Worm (Caenorhabditis elegans) whole organism, L2 larva: ENCODE measurements around the gene ugt-32.

ENCODE experiments used
- C34F6.9 ChIP-seq: fragments of 150-350 bp; optimal IDR thresholded peaks from 2 replicates; lab custom pipeline; 2014; ENCODE audit warnings: missing biosample characterization, missing genetic modification characterization
- F13H6.1 ChIP-seq: sonication (generic microtip); optimal IDR thresholded peaks from 2 replicates; lab custom pipeline; 2016; ENCODE audit warnings: missing genetic modification characterization, missing compliant biosample characterization
- R02D3.7 ChIP-seq: fragments of 150-350 bp; optimal IDR thresholded peaks from 2 replicates; lab custom pipeline; 2014; ENCODE audit warnings: missing biosample characterization, missing genetic modification characterization
- Y55F3AM.14 ChIP-seq: fragments of 200-800 bp; sonication (Bioruptor generic); optimal IDR thresholded peaks from 2 replicates; lab custom pipeline; 2018; ENCODE audit warnings: mild to moderate bottlenecking, missing genetic modification characterization, missing compliant biosample characterization
- ZK546.5 ChIP-seq: sonication (generic microtip); optimal IDR thresholded peaks from 2 replicates; lab custom pipeline; 2017; ENCODE audit warnings: missing biosample characterization, missing genetic modification characterization
- ama-1 ChIP-seq: fragments of 150-350 bp; optimal IDR thresholded peaks from 2 replicates; lab custom pipeline; 2018; ENCODE audit warnings: inconsistent platforms
- blmp-1 ChIP-seq: sonication (generic microtip); optimal IDR thresholded peaks from 2 replicates; lab custom pipeline; 2017; ENCODE audit warnings: missing genetic modification characterization, mild to moderate bottlenecking, missing compliant biosample characterization, antibody characterized with exemption, moderate library complexity; ENCODE audit not compliant: insufficient read depth
- ceh-82 ChIP-seq: fragments of 150-350 bp; optimal IDR thresholded peaks from 2 replicates; lab custom pipeline; 2014; ENCODE audit warnings: missing biosample characterization, missing genetic modification characterization
- dmd-4 ChIP-seq: sonication (generic microtip); optimal IDR thresholded peaks from 2 replicates; lab custom pipeline; 2017; ENCODE audit warnings: missing biosample characterization, missing genetic modification characterization
- egl-27 ChIP-seq: sonication (generic microtip); optimal IDR thresholded peaks from 3 replicates; lab custom pipeline; 2017; ENCODE audit warnings: missing biosample characterization, missing genetic modification reagents, missing genetic modification characterization
- elt-3 ChIP-seq: sonication (generic microtip); optimal IDR thresholded peaks from 2 replicates; lab custom pipeline; 2017; ENCODE audit warnings: missing biosample characterization, missing genetic modification characterization
- fos-1 ChIP-seq: fragments of 150-350 bp; optimal IDR thresholded peaks from 2 replicates; lab custom pipeline; 2014; ENCODE audit warnings: missing biosample characterization, missing genetic modification characterization
- gmeb-1 ChIP-seq: fragments of 150-350 bp; optimal IDR thresholded peaks from 2 replicates; lab custom pipeline; 2014; ENCODE audit warnings: missing biosample characterization, missing genetic modification characterization
- lin-11 ChIP-seq: fragments of 150-350 bp; sonication (generic microtip); optimal IDR thresholded peaks from 2 replicates; lab custom pipeline; 2014; ENCODE audit warnings: missing biosample characterization, missing genetic modification characterization, inconsistent platforms, mixed read lengths
- lin-39 ChIP-seq: fragments of 150-350 bp; optimal IDR thresholded peaks from 2 replicates; lab custom pipeline; 2014; ENCODE audit warnings: missing biosample characterization, missing genetic modification reagents, missing genetic modification characterization
- lsy-2 ChIP-seq, 2 experiments: fragments of 150-350 bp in 1 of 2; sonication (generic microtip) in 1 of 2; optimal IDR thresholded peaks; 2 replicates each; lab custom pipeline; 2014 to 2017; ENCODE audit warnings: missing biosample characterization in 2 of 2, missing genetic modification characterization in 2 of 2
- mbf-1 ChIP-seq: sonication (generic microtip); optimal IDR thresholded peaks from 2 replicates; lab custom pipeline; 2017; ENCODE audit warnings: missing biosample characterization, missing genetic modification characterization
- mdl-1 ChIP-seq, 2 experiments: fragments of 150-350 bp in 1 of 2; sonication (generic microtip) in 1 of 2; optimal IDR thresholded peaks; 2 replicates each; lab custom pipeline; 2017; ENCODE audit warnings: missing biosample characterization in 2 of 2, missing genetic modification characterization in 2 of 2
- nhr-10 ChIP-seq: sonication (generic microtip); optimal IDR thresholded peaks from 2 replicates; lab custom pipeline; 2017; ENCODE audit warnings: missing biosample characterization, missing genetic modification characterization
- nhr-11 ChIP-seq: fragments of 150-350 bp; optimal IDR thresholded peaks from 2 replicates; lab custom pipeline; 2014; ENCODE audit warnings: missing biosample characterization, missing genetic modification characterization
- nhr-129 ChIP-seq: fragments of 150-350 bp; optimal IDR thresholded peaks from 2 replicates; lab custom pipeline; 2014; ENCODE audit warnings: missing biosample characterization, missing genetic modification characterization
- nhr-237 ChIP-seq: fragments of 150-350 bp; optimal IDR thresholded peaks from 2 replicates; lab custom pipeline; 2014; ENCODE audit warnings: missing biosample characterization, missing genetic modification characterization
- nhr-25 ChIP-seq: fragments of 150-350 bp; sonication (generic microtip); optimal IDR thresholded peaks from 3 replicates; lab custom pipeline; 2014; ENCODE audit warnings: missing biosample characterization, missing genetic modification characterization
- peb-1 ChIP-seq: fragments of 150-350 bp; optimal IDR thresholded peaks from 2 replicates; lab custom pipeline; 2014; ENCODE audit warnings: missing biosample characterization, missing genetic modification characterization
- sem-4 ChIP-seq: fragments of 150-350 bp; optimal IDR thresholded peaks from 2 replicates; lab custom pipeline; 2014; ENCODE audit warnings: missing biosample characterization, missing genetic modification reagents, missing genetic modification characterization
- sma-3 ChIP-seq: sonication (generic microtip); optimal IDR thresholded peaks from 2 replicates; lab custom pipeline; 2016; ENCODE audit warnings: missing genetic modification reagents, missing genetic modification characterization, missing compliant biosample characterization
- sma-9 ChIP-seq, 2 experiments: fragments of 150-350 bp in 1 of 2; sonication (generic microtip) in 1 of 2; optimal IDR thresholded peaks; 2 replicates each; lab custom pipeline; 2014 to 2016; ENCODE audit warnings: missing genetic modification characterization in 2 of 2, mild to moderate bottlenecking in 1 of 2, missing biosample characterization in 1 of 2, missing compliant biosample characterization in 1 of 2, missing genetic modification reagents in 1 of 2, moderate library complexity in 1 of 2
- snpc-4 ChIP-seq: fragments of 150-350 bp; optimal IDR thresholded peaks from 2 replicates; lab custom pipeline; 2014; ENCODE audit warnings: missing biosample characterization, missing genetic modification characterization
- unc-39 ChIP-seq: fragments of 150-350 bp; optimal IDR thresholded peaks from 2 replicates; lab custom pipeline; 2014; ENCODE audit warnings: missing biosample characterization, missing genetic modification characterization
- unc-55 ChIP-seq: fragments of 150-350 bp; sonication (generic microtip); optimal IDR thresholded peaks from 3 replicates; lab custom pipeline; 2014; ENCODE audit warnings: missing biosample characterization, missing genetic modification reagents, missing genetic modification characterization
- zag-1 ChIP-seq: fragments of 150-350 bp; optimal IDR thresholded peaks from 2 replicates; lab custom pipeline; 2014; ENCODE audit warnings: missing biosample characterization, missing genetic modification characterization
- ztf-1 ChIP-seq: fragments of 200-800 bp; sonication (Bioruptor generic); conservative IDR thresholded peaks from 2 replicates; pipeline ENCODE4 v1.3.6; 2022; ENCODE audit warnings: missing genetic modification characterization, missing compliant biosample characterization
- ztf-11 ChIP-seq: sonication (generic microtip); optimal IDR thresholded peaks from 2 replicates; lab custom pipeline; 2017; ENCODE audit warnings: missing biosample characterization, missing genetic modification characterization
- ztf-4 ChIP-seq: fragments of 150-350 bp; optimal IDR thresholded peaks from 2 replicates; lab custom pipeline; 2014; ENCODE audit warnings: missing biosample characterization, missing genetic modification characterization

Gene ugt-32

ce11 chrV:3805499-3805898 is 38.3 kb downstream of the ugt-32 start, which contains the start of gene R08F11.4:
TSS of gene R08F11.4 (minus strand) at chrV:3805527.
- TF ChIP-seq nhr-11 (tag; lab: Kevin White, UChicago), result no peak
- TF ChIP-seq lin-39 (tag; lab: Kevin White, UChicago), result no peak
- no peak for TF ChIP-seq sem-4
- TF ChIP-seq ztf-4 (tag; lab: Kevin White, UChicago), result no peak
- no peak for TF ChIP-seq C34F6.9 (tag; lab: Kevin White, UChicago)
- no peak for TF ChIP-seq blmp-1 (tag; lab: Kevin White, UChicago)
- TF ChIP-seq unc-39 (tag; lab: Kevin White, UChicago), result no peak
- TF ChIP-seq unc-55 (GFP tag; lab: Kevin White, UChicago), result no peak
- no peak for TF ChIP-seq egl-27
- TF ChIP-seq mdl-1 (tag; optimal IDR thresholded peaks at IDR 0.05; lab: Kevin White, UChicago), result no peak
- peak; percentile 5 for TF ChIP-seq fos-1 (tag; lab: Kevin White, UChicago)
- no peak for TF ChIP-seq elt-3 (tag; lab: Kevin White, UChicago)
- TF ChIP-seq nhr-129 (tag; lab: Kevin White, UChicago), result peak; percentile 98
- TF ChIP-seq zag-1, result no peak
- TF ChIP-seq mbf-1 (tag; lab: Kevin White, UChicago), result no peak
- TF ChIP-seq ztf-11, result no peak
- TF ChIP-seq, all 48 proteins: peak for 2

- peak; percentile 71 for TF ChIP-seq sma-9 (GFP tag; optimal IDR thresholded peaks at IDR 0.05; lab: Kevin White, UChicago)
- no peak for TF ChIP-seq sma-9 (tag; optimal IDR thresholded peaks at IDR 0.05; lab: Kevin White, UChicago)
- TF ChIP-seq ceh-82 (tag; lab: Kevin White, UChicago), result no peak
- no peak for TF ChIP-seq snpc-4 (tag; lab: Kevin White, UChicago)
- peak; percentile 49 for TF ChIP-seq C34F6.9 (tag; lab: Kevin White, UChicago)
- peak; percentile 95 for TF ChIP-seq nhr-129 (tag; lab: Kevin White, UChicago)
- no peak for TF ChIP-seq egl-27
- TF ChIP-seq fos-1 (tag; lab: Kevin White, UChicago), result peak; percentile 51
- no peak for TF ChIP-seq nhr-10 (tag; lab: Kevin White, UChicago)
- no peak for TF ChIP-seq ama-1 (lab: Kevin White, UChicago)
- TF ChIP-seq unc-55 (GFP tag; lab: Kevin White, UChicago), result peak; percentile 52
- no peak for TF ChIP-seq ztf-4 (tag; lab: Kevin White, UChicago)
- no peak for TF ChIP-seq mbf-1 (tag; lab: Kevin White, UChicago)
- no peak for TF ChIP-seq lsy-2 (tag; optimal IDR thresholded peaks at IDR 0.05; lab: Kevin White, UChicago)
- no peak for TF ChIP-seq gmeb-1 (tag; lab: Kevin White, UChicago)
- TF ChIP-seq dmd-4 (tag; lab: Kevin White, UChicago), result no peak
- TF ChIP-seq ZK546.5, result no peak
- TF ChIP-seq sma-3 (GFP tag; lab: Kevin White, UChicago), result no peak
- no peak for TF ChIP-seq zag-1
- no peak for TF ChIP-seq lin-11
- TF ChIP-seq blmp-1 (tag; lab: Kevin White, UChicago), result no peak
- TF ChIP-seq, all 48 proteins: peak for 5
Measured at ce11 chrV:3803343-3803742, 40.5 kb downstream of the ugt-32 start, which contains the start of gene cyp-33C8. TSS of gene cyp-33C8 (minus strand) at chrV:3803542.

ce11 chrV:3801787-3802417 is 41.9 kb downstream of the ugt-32 start:
- TF ChIP-seq F13H6.1 (tag; lab: Kevin White, UChicago), result no peak
- no peak for TF ChIP-seq ZK546.5
- no peak for TF ChIP-seq peb-1 (tag; lab: Kevin White, UChicago)
- TF ChIP-seq nhr-237, result no peak
- no peak for TF ChIP-seq sma-3 (GFP tag; lab: Kevin White, UChicago)
- TF ChIP-seq ztf-11, result no peak
- no peak for TF ChIP-seq ztf-1
- no peak for TF ChIP-seq nhr-25
- no peak for TF ChIP-seq mbf-1 (tag; lab: Kevin White, UChicago)
- no peak for TF ChIP-seq mdl-1 (tag; optimal IDR thresholded peaks at IDR 0.05; lab: Kevin White, UChicago)
- no peak for TF ChIP-seq ztf-4 (tag; lab: Kevin White, UChicago)
- no peak for TF ChIP-seq unc-39 (tag; lab: Kevin White, UChicago)

ce11 chrV:3800378-3800777 is 43.4 kb downstream of the ugt-32 start, which contains the start of gene srt-30:
TSS of gene srt-30 (minus strand) at chrV:3800478.
- TF ChIP-seq Y55F3AM.14 (GFP tag; lab: Kevin White, UChicago) (no peak), snpc-4 (tag; lab: Kevin White, UChicago) (no peak), ztf-4 (tag; lab: Kevin White, UChicago) (no peak), R02D3.7 (tag; lab: Kevin White, UChicago) (no peak), mbf-1 (tag; lab: Kevin White, UChicago) (no peak)
